Fruit fly (Drosophila melanogaster) whole organism, embryonic: ENCODE measurements around the gene CG3224.
A peak's percentile ranks its signal among the peaks of the same experiment; 100 is the strongest.

Experiments used
- CG42726 ChIP-seq: fragments of 200-800 bp; sonication (Bioruptor generic); IDR thresholded peaks from 2 replicates; pipeline ENCODE4 v1.3.6; 2022; ENCODE audit warnings: missing biosample characterization, missing genetic modification characterization; ENCODE audit not compliant: partially characterized antibody
- CG7786 ChIP-seq: fragments of 200-800 bp; sonication (Bioruptor generic); optimal IDR thresholded peaks from 2 replicates; lab custom pipeline; 2016; ENCODE audit warnings: missing biosample characterization, missing genetic modification characterization
- CG9876 ChIP-seq: fragments of 200-800 bp; sonication (Bioruptor generic); optimal IDR thresholded peaks from 2 replicates; lab custom pipeline; 2016; ENCODE audit warnings: missing biosample characterization, missing genetic modification characterization
- H15 ChIP-seq: fragments of 200-800 bp; sonication (Bioruptor generic); IDR thresholded peaks from 3 replicates; pipeline ENCODE4 v1.3.6; 2022; ENCODE audit warnings: missing biosample characterization, missing genetic modification characterization
- Nf-YC ChIP-seq: fragments of 200-800 bp; optimal IDR thresholded peaks from 3 replicates; lab custom pipeline; 2019; ENCODE audit warnings: missing biosample characterization, mild to moderate bottlenecking, missing genetic modification characterization, moderate library complexity
- crc ChIP-seq: fragments of 200-800 bp; sonication (Bioruptor generic); optimal IDR thresholded peaks from 2 replicates; lab custom pipeline; 2016; ENCODE audit warnings: missing biosample characterization, missing genetic modification characterization
- slbo ChIP-seq: fragments of 200-800 bp; sonication (Bioruptor generic); IDR thresholded peaks from 2 replicates; pipeline ENCODE4 v1.3.6; 2022; ENCODE audit warnings: missing biosample characterization, missing genetic modification characterization

DNA sequence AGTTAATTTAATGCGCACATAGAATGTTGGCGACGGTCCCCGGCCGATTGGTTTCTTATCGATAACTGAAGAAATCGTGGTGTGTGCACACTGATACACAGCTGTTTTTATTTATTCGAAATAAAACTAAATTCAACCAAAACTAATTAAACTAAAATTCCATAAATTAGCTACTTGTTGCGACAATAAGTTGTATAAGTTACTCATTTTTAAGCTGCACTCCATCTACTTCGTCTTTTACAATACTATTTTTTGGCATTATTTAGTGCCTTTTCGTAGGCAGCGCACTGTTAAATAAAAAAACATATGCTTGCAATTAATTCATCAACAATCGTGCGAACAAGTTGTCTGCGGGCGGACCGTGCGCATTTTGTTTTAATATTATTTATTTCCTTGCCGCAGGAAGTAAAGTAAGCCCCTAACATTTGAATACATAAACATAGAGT, at the start of gene CG3224, which contains the start of gene Ctr1A:
- no peak for TF ChIP-seq crc (GFP tag; lab: Kevin White, UChicago)
- no peak for TF ChIP-seq CG7786 (GFP tag; lab: Kevin White, UChicago)
- TF ChIP-seq CG9876 (GFP tag; lab: Kevin White, UChicago) = no peak
- no peak for TF ChIP-seq slbo (GFP tag; lab: Robert Waterston, UW)
- no peak for TF ChIP-seq H15 (GFP tag; lab: Robert Waterston, UW)
- peak; percentile 3 for TF ChIP-seq Nf-YC (tag; lab: Kevin White, UChicago)
- TF ChIP-seq CG42726 (GFP tag; lab: Robert Waterston, UW) = no peak
